Worm (Caenorhabditis elegans) whole organism, L4 larva: ENCODE measurements around the gene str-177.

Experiments
- F44E2.7 ChIP-seq: fragments of 200-800 bp; sonication (Bioruptor generic); IDR thresholded peaks from 2 replicates; pipeline ENCODE4 v2.1.2; 2022; ENCODE audit warnings: missing genetic modification characterization, missing compliant biosample characterization
- F49E8.2 ChIP-seq: sonication (generic microtip); optimal IDR thresholded peaks from 2 replicates; lab custom pipeline; 2016; ENCODE audit warnings: missing compliant biosample characterization, mild to moderate bottlenecking, missing genetic modification characterization, borderline replicate concordance
- T26A8.4 ChIP-seq: fragments of 200-800 bp; sonication (Bioruptor generic); IDR thresholded peaks from 2 replicates; pipeline ENCODE4 v1.3.6; 2022; ENCODE audit warnings: missing genetic modification characterization, missing compliant biosample characterization
- ZK337.2 ChIP-seq: fragments of 200-800 bp; sonication (Bioruptor generic); IDR thresholded peaks from 2 replicates; pipeline ENCODE4 v1.3.6; 2022; ENCODE audit warnings: missing genetic modification reagents, missing genetic modification characterization, missing compliant biosample characterization
- ZK546.5 ChIP-seq, 2 experiments: sonication (generic microtip); optimal IDR thresholded peaks; 2 replicates each; lab custom pipeline; 2017; ENCODE audit warnings: missing biosample characterization in 2 of 2, missing genetic modification characterization in 2 of 2
- aha-1 ChIP-seq: fragments of 150-350 bp; peaks from one replicate; lab custom pipeline; 2014; ENCODE audit warnings: missing biosample characterization, missing genetic modification characterization
- aly-2 ChIP-seq: sonication (generic microtip); optimal IDR thresholded peaks from 2 replicates; lab custom pipeline; 2018; ENCODE audit warnings: missing biosample characterization, missing genetic modification characterization
- ama-1 ChIP-seq: fragments of 150-350 bp; optimal IDR thresholded peaks from 2 replicates; lab custom pipeline; 2014; ENCODE audit warnings: inconsistent platforms, mixed read lengths
- ceh-20 ChIP-seq: fragments of 200-800 bp; sonication (Bioruptor generic); IDR thresholded peaks from 2 replicates; pipeline ENCODE4 v1.3.6; 2022; ENCODE audit warnings: missing genetic modification reagents, missing genetic modification characterization, missing compliant biosample characterization
- cey-2 ChIP-seq: sonication (generic microtip); optimal IDR thresholded peaks from 3 replicates; lab custom pipeline; 2017; ENCODE audit warnings: missing genetic modification characterization, mild to moderate bottlenecking, missing compliant biosample characterization, antibody characterized with exemption, borderline replicate concordance; ENCODE audit not compliant: insufficient read depth
- ctbp-1 ChIP-seq: fragments of 200-800 bp; sonication (Bioruptor generic); IDR thresholded peaks from 2 replicates; pipeline ENCODE4 v1.3.6; 2022; ENCODE audit warnings: missing genetic modification reagents, missing genetic modification characterization, missing compliant biosample characterization
- daf-19 ChIP-seq: fragments of 200-800 bp; sonication (Bioruptor generic); conservative IDR thresholded peaks from 2 replicates; pipeline ENCODE4 v1.3.6; 2022; ENCODE audit warnings: missing genetic modification characterization, missing compliant biosample characterization
- daf-8 ChIP-seq: fragments of 200-800 bp; sonication (Bioruptor generic); IDR thresholded peaks from 2 replicates; pipeline ENCODE4 v1.3.6; 2022; ENCODE audit warnings: missing genetic modification characterization, missing compliant biosample characterization
- dmd-9 ChIP-seq: fragments of 200-800 bp; sonication (Bioruptor generic); IDR thresholded peaks from 2 replicates; pipeline ENCODE4 v1.3.6; 2022; ENCODE audit warnings: missing genetic modification reagents, missing genetic modification characterization, missing compliant biosample characterization
- duxl-1 ChIP-seq: sonication (generic microtip); optimal IDR thresholded peaks from 2 replicates; lab custom pipeline; 2016; ENCODE audit warnings: mild to moderate bottlenecking, missing genetic modification characterization, moderate library complexity, missing compliant biosample characterization; ENCODE audit not compliant: poor library complexity
- dve-1 ChIP-seq: sonication (generic microtip); optimal IDR thresholded peaks from 2 replicates; lab custom pipeline; 2017; ENCODE audit warnings: antibody characterized with exemption, mild to moderate bottlenecking, missing genetic modification characterization, missing compliant biosample characterization; ENCODE audit not compliant: insufficient read depth
- fkh-10 ChIP-seq: fragments of 150-350 bp; optimal IDR thresholded peaks from 2 replicates; lab custom pipeline; 2014; ENCODE audit warnings: missing biosample characterization, missing genetic modification reagents, missing genetic modification characterization
- hif-1 ChIP-seq, 2 experiments: sonication (generic microtip); optimal IDR thresholded peaks; 2 replicates each; lab custom pipeline; 2016 to 2017; ENCODE audit warnings: missing compliant biosample characterization in 2 of 2, missing genetic modification characterization in 2 of 2, missing genetic modification reagents in 2 of 2, missing genotype in 2 of 2, mild to moderate bottlenecking in 1 of 2
- hlh-11 ChIP-seq: fragments of 200-800 bp; sonication (Bioruptor generic); optimal IDR thresholded peaks from 2 replicates; lab custom pipeline; 2018; ENCODE audit warnings: mild to moderate bottlenecking, missing genetic modification characterization, missing compliant biosample characterization
- hmg-1.1 ChIP-seq: fragments of 200-800 bp; sonication (Bioruptor generic); IDR thresholded peaks from 2 replicates; pipeline ENCODE4 v1.3.6; 2022; ENCODE audit warnings: missing genetic modification reagents, missing genetic modification characterization, missing compliant biosample characterization
- lim-7 ChIP-seq: fragments of 200-800 bp; sonication (Bioruptor generic); IDR thresholded peaks from 2 replicates; pipeline ENCODE4 v1.3.6; 2022; ENCODE audit warnings: missing genetic modification characterization, missing compliant biosample characterization
- lin-1 ChIP-seq: fragments of 200-800 bp; sonication (Bioruptor generic); IDR thresholded peaks from 2 replicates; pipeline ENCODE4 v1.3.6; 2022; ENCODE audit warnings: missing genetic modification reagents, missing genetic modification characterization, missing compliant biosample characterization
- lin-39 ChIP-seq: fragments of 150-350 bp; optimal IDR thresholded peaks from 2 replicates; lab custom pipeline; 2014; ENCODE audit warnings: missing biosample characterization, missing genetic modification reagents, missing genetic modification characterization
- lir-3 ChIP-seq: sonication (generic microtip); optimal IDR thresholded peaks from 2 replicates; lab custom pipeline; 2016; ENCODE audit warnings: mild to moderate bottlenecking, missing genetic modification characterization, missing compliant biosample characterization
- lsy-2 ChIP-seq, 2 experiments: fragments of 150-350 bp in 1 of 2; sonication (generic microtip) in 1 of 2; optimal IDR thresholded peaks; 2 replicates each; lab custom pipeline; 2014 to 2017; ENCODE audit warnings: missing biosample characterization in 2 of 2, missing genetic modification characterization in 2 of 2
- madf-5 ChIP-seq, 2 experiments: fragments of 200-800 bp; sonication (Bioruptor generic); IDR thresholded peaks; 2 replicates each; pipeline ENCODE4 v1.3.6; 2022; ENCODE audit warnings: missing compliant biosample characterization in 2 of 2, missing genetic modification characterization in 2 of 2
- madf-9 ChIP-seq: fragments of 200-800 bp; sonication (Bioruptor generic); conservative IDR thresholded peaks from 2 replicates; pipeline ENCODE4 v1.3.6; 2022; ENCODE audit warnings: missing genetic modification reagents, missing genetic modification characterization, missing compliant biosample characterization
- mes-2 ChIP-seq: sonication (generic microtip); optimal IDR thresholded peaks from 2 replicates; lab custom pipeline; 2016; ENCODE audit warnings: missing genotype, mild to moderate bottlenecking, missing genetic modification characterization, missing compliant biosample characterization; ENCODE audit not compliant: poor library complexity, severe bottlenecking
- mxl-2 ChIP-seq: fragments of 200-800 bp; sonication (Bioruptor generic); conservative IDR thresholded peaks from 2 replicates; pipeline ENCODE4 v1.3.6; 2022; ENCODE audit warnings: missing genetic modification reagents, missing genetic modification characterization, missing compliant biosample characterization
- nhr-10 ChIP-seq: fragments of 150-350 bp; optimal IDR thresholded peaks from 2 replicates; lab custom pipeline; 2014; ENCODE audit warnings: missing biosample characterization, missing genetic modification characterization
- nhr-11 ChIP-seq: fragments of 150-350 bp; optimal IDR thresholded peaks from 2 replicates; lab custom pipeline; 2014; ENCODE audit warnings: missing biosample characterization, missing genetic modification characterization
- nhr-237 ChIP-seq: sonication (generic microtip); optimal IDR thresholded peaks from 2 replicates; lab custom pipeline; 2017; ENCODE audit warnings: missing biosample characterization, missing genetic modification characterization
- nhr-25 ChIP-seq: sonication (generic microtip); optimal IDR thresholded peaks from 2 replicates; lab custom pipeline; 2017; ENCODE audit warnings: missing genetic modification characterization, mild to moderate bottlenecking, missing compliant biosample characterization, antibody characterized with exemption, moderate library complexity, borderline replicate concordance; ENCODE audit not compliant: insufficient read depth
- nhr-41 ChIP-seq: fragments of 200-800 bp; sonication (Bioruptor generic); IDR thresholded peaks from 2 replicates; pipeline ENCODE4 v1.3.6; 2022; ENCODE audit warnings: missing genetic modification reagents, missing genetic modification characterization, missing compliant biosample characterization
- nhr-48 ChIP-seq: sonication (generic microtip); optimal IDR thresholded peaks from 2 replicates; lab custom pipeline; 2016; ENCODE audit warnings: mild to moderate bottlenecking, missing genetic modification characterization, missing compliant biosample characterization
- nhr-76 ChIP-seq: fragments of 150-350 bp; optimal IDR thresholded peaks from 2 replicates; lab custom pipeline; 2014; ENCODE audit warnings: missing biosample characterization, missing genetic modification characterization
- pha-4 ChIP-seq, 2 experiments: fragments of 150-350 bp in 1 of 2; fragments of 200-800 bp in 1 of 2; sonication (Bioruptor generic) in 1 of 2; IDR thresholded peaks in 1 of 2; optimal IDR thresholded peaks in 1 of 2; 2 replicates each; pipeline versions ENCODE4 v1.3.6 to Lab custom; 2014 to 2022; ENCODE audit warnings: missing genetic modification characterization in 2 of 2, missing genetic modification reagents in 2 of 2, missing biosample characterization in 1 of 2, missing compliant biosample characterization in 1 of 2
- saeg-2 ChIP-seq: fragments of 200-800 bp; sonication (Bioruptor generic); IDR thresholded peaks from 2 replicates; pipeline ENCODE4 v1.3.6; 2022; ENCODE audit warnings: missing genetic modification reagents, missing genetic modification characterization, missing compliant biosample characterization
- spr-1 ChIP-seq: sonication (generic microtip); optimal IDR thresholded peaks from 2 replicates; lab custom pipeline; 2016; ENCODE audit warnings: mild to moderate bottlenecking, missing genetic modification characterization, missing compliant biosample characterization
- spr-3 ChIP-seq: fragments of 200-800 bp; sonication (Bioruptor generic); optimal IDR thresholded peaks from 2 replicates; lab custom pipeline; 2018; ENCODE audit warnings: mild to moderate bottlenecking, missing genetic modification characterization, missing compliant biosample characterization
- tag-97 ChIP-seq: fragments of 200-800 bp; sonication (Bioruptor generic); IDR thresholded peaks from 2 replicates; pipeline ENCODE4 v1.3.6; 2022; ENCODE audit warnings: missing genetic modification characterization, missing compliant biosample characterization
- tra-1 ChIP-seq: fragments of 200-800 bp; sonication (Bioruptor generic); IDR thresholded peaks from 2 replicates; pipeline ENCODE4 v1.3.6; 2022; ENCODE audit warnings: missing genetic modification reagents, missing genetic modification characterization, missing compliant biosample characterization
- unc-130 ChIP-seq: sonication (generic microtip); optimal IDR thresholded peaks from 2 replicates; lab custom pipeline; 2016; ENCODE audit warnings: missing genetic modification reagents, missing genetic modification characterization, missing compliant biosample characterization
- unc-62 ChIP-seq, 3 experiments: fragments of 150-350 bp in 1 of 3; sonication (generic microtip); optimal IDR thresholded peaks in 2 of 3; peaks in 1 of 3; 1 replicate in 1 of 3; 2 replicates in 2 of 3; lab custom pipeline; 2014 to 2017; ENCODE audit warnings: missing biosample characterization in 3 of 3, missing genetic modification characterization in 3 of 3, missing genetic modification reagents in 3 of 3, missing genotype in 1 of 3
- ztf-11 ChIP-seq: fragments of 150-350 bp; optimal IDR thresholded peaks from 2 replicates; lab custom pipeline; 2014; ENCODE audit warnings: missing biosample characterization, missing genetic modification characterization

str-177 gene

ce11 chrV:9217158-9217557 is 18.4 kb upstream of the str-177 start, which contains the start of gene pacs-1:
Gene pacs-1, minus strand, starts transcription at chrV:9217258.
- no peak for TF ChIP-seq unc-130 (GFP tag; lab: Kevin White, UChicago)
- TF ChIP-seq aha-1 (tag; lab: Kevin White, UChicago) = no peak
- TF ChIP-seq lin-1 (GFP tag; lab: Robert Waterston, UW) = no peak
- no peak for TF ChIP-seq nhr-48 (tag; lab: Kevin White, UChicago)
- no peak for TF ChIP-seq T26A8.4 (GFP tag; lab: Robert Waterston, UW)

DNA sequence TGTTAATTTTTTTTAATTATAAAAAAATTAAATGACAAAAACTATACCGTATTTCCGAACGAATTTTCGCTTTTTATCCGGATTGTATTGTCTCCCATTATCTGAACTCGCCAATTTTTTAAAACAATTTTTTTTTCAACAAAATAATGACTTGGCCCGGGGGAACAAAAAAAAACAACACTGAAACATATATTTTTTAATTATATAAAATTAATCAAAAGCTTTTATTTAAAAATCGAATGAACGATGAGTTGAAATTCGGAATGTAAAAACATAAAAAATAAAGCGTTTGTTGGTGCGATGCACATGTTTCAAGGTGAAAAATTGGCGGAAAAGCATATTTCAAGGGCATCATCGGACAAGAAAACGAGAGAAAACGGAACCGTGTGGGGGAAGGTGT is 14.8 kb upstream of the str-177 start, which contains the start of gene mdt-27:
mdt-27 (minus strand) TSS at position 101 of the 400 bp plus-strand sequence.
- TF ChIP-seq mes-2 (tag; lab: Kevin White, UChicago) = no peak
- no peak for TF ChIP-seq ceh-20 (GFP tag; lab: Robert Waterston, UW)
- TF ChIP-seq aha-1 (tag; lab: Kevin White, UChicago) = peak; percentile 40
- TF ChIP-seq hif-1 (tag; optimal IDR thresholded peaks at IDR 0.05; lab: Kevin White, UChicago) = no peak
- no peak for TF ChIP-seq nhr-11
- TF ChIP-seq, all 104 proteins: peak for 1

- TF ChIP-seq cey-2 (tag; lab: Kevin White, UChicago) (no peak), aly-2 (tag; lab: Kevin White, UChicago) (no peak), nhr-76 (no peak), tra-1 (GFP tag; lab: Robert Waterston, UW) (no peak), hmg-1.1 (GFP tag; lab: Robert Waterston, UW) (peak; percentile 72), lim-7 (GFP tag; lab: Robert Waterston, UW) (no peak), nhr-25 (peak; percentile 30), saeg-2 (GFP tag; lab: Robert Waterston, UW) (no peak), daf-19 (GFP tag; lab: Robert Waterston, UW) (no peak), nhr-41 (GFP tag; lab: Robert Waterston, UW) (no peak), lir-3 (tag; lab: Kevin White, UChicago) (no peak), ama-1 (lab: Kevin White, UChicago) (no peak), mes-2 (tag; lab: Kevin White, UChicago) (peak; percentile 66), nhr-237 (tag; lab: Kevin White, UChicago) (no peak), pha-4 (GFP tag; IDR thresholded peaks at IDR 0.05; lab: Robert Waterston, UW) (no peak), pha-4 (tag; optimal IDR thresholded peaks at IDR 0.05; lab: Kevin White, UChicago) (peak; percentile 64), spr-3 (GFP tag; lab: Kevin White, UChicago) (no peak), hlh-11 (tag; lab: Kevin White, UChicago) (peak; percentile 56), fkh-10 (no peak), daf-8 (GFP tag; lab: Robert Waterston, UW) (no peak), F44E2.7 (GFP tag; lab: Robert Waterston, UW) (no peak), lsy-2 (tag; optimal IDR thresholded peaks at IDR 0.05; lab: Kevin White, UChicago) (peak in 1 of 2 experiments; percentile 83), mxl-2 (GFP tag; lab: Robert Waterston, UW) (no peak), madf-9 (GFP tag; lab: Robert Waterston, UW) (no peak), lin-39 (tag; lab: Kevin White, UChicago) (no peak), ztf-11 (tag; lab: Kevin White, UChicago) (no peak), dmd-9 (GFP tag; lab: Robert Waterston, UW) (no peak), tag-97 (GFP tag; lab: Robert Waterston, UW) (no peak), spr-1 (no peak), ctbp-1 (GFP tag; lab: Robert Waterston, UW) (no peak), duxl-1 (tag; lab: Kevin White, UChicago) (no peak), ZK337.2 (GFP tag; lab: Robert Waterston, UW) (no peak), dve-1 (peak; percentile 86), F49E8.2 (tag; lab: Kevin White, UChicago) (no peak), nhr-10 (tag; lab: Kevin White, UChicago) (no peak), madf-5 (GFP tag; IDR thresholded peaks at IDR 0.05; lab: Robert Waterston, UW) (no peak), unc-62 (GFP tag; optimal IDR thresholded peaks at IDR 0.05 in 1 of 2; lab: Kevin White, UChicago) (no peak), unc-62 (tag; optimal IDR thresholded peaks at IDR 0.05; lab: Kevin White, UChicago) (no peak), ZK546.5 (tag; optimal IDR thresholded peaks at IDR 0.05; lab: Kevin White, UChicago) (no peak)
Observed at ce11 chrV:9212499-9212898, 13.7 kb upstream of the str-177 start.
